Worm (Caenorhabditis elegans): Measurements from ENCODE around the gene C11E4.6.

DNA sequence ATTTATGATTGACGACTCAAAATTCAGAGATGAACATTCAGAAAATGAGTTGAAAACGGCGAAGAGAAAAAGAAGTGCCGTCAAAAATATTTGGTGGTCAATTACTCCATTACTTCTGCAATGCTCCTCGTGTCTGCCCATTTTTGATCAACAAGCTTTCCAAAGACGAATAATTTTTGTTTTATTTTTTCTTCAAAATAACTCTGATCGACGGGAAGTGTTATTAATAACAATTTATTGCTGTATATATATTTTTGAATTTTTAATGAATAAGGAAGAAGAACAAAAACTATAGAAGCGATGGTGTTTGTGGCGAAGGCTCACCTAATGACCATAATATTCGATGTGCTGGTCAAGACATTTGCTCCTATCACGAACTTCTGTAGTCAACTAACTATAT is 9.8 kb downstream of the C11E4.6 start, which contains the start of gene C11E4.8:
- no peak for TF ChIP-seq lim-6 (tag; optimal IDR thresholded peaks at IDR 0.05)
- TF ChIP-seq nhr-11 (tag; optimal IDR thresholded peaks at IDR 0.05) = no peak
- no peak for TF ChIP-seq odd-2 (tag; optimal IDR thresholded peaks at IDR 0.05)
- TF ChIP-seq ets-4 (tag; optimal IDR thresholded peaks at IDR 0.05) = no peak
- TF ChIP-seq ama-1 (optimal IDR thresholded peaks at IDR 0.05) = no peak
- TF ChIP-seq C38D4.7 (GFP tag; optimal IDR thresholded peaks at IDR 0.05) = no peak
- no peak for TF ChIP-seq ceh-30 (tag; optimal IDR thresholded peaks at IDR 0.05)
- no peak for TF ChIP-seq nhr-232 (tag; optimal IDR thresholded peaks at IDR 0.05)
- TF ChIP-seq pat-9 (tag; optimal IDR thresholded peaks at IDR 0.05) = no peak
- TF ChIP-seq pha-4 (tag; optimal IDR thresholded peaks at IDR 0.05) = no peak
- no peak for TF ChIP-seq fax-1 (tag; optimal IDR thresholded peaks at IDR 0.05)
- TF ChIP-seq ahr-1 (tag; optimal IDR thresholded peaks at IDR 0.05) = no peak

All from whole organism, late embryonic.